Fruit fly (Drosophila melanogaster): ENCODE data around the gene CG10853.

- TF ChIP-seq dmrt93B (GFP tag; optimal IDR thresholded peaks at IDR 0.05) (no peak), pan (optimal IDR thresholded peaks at IDR 0.05) (no peak), OdsH (GFP tag; optimal IDR thresholded peaks at IDR 0.05) (no peak), br (GFP tag; optimal IDR thresholded peaks at IDR 0.05) (no peak), Myc (optimal IDR thresholded peaks at IDR 0.05) (no peak), Vsx2 (GFP tag; optimal IDR thresholded peaks at IDR 0.05; ENCODE audit: partially characterized antibody) (no peak), CG32264 (GFP tag; optimal IDR thresholded peaks at IDR 0.05) (no peak), h (GFP tag; optimal IDR thresholded peaks at IDR 0.05) (no peak), fru (GFP tag; optimal IDR thresholded peaks at IDR 0.05) (no peak), CG9705 (GFP tag; optimal IDR thresholded peaks at IDR 0.05) (no peak), Rel (GFP tag; optimal IDR thresholded peaks at IDR 0.05) (no peak), Rel (tag; optimal IDR thresholded peaks at IDR 0.05) (no peak), sage (GFP tag; optimal IDR thresholded peaks at IDR 0.05) (no peak)
These were observed 13.3 kb downstream of the CG10853 start for dm6 chr3L:3960877-3961417.
